Fruit fly (Drosophila melanogaster) whole organism, embryonic: ENCODE data around the gene asp.

Experiments used
- Aef1 ChIP-seq: fragments of 200-800 bp; sonication (Bioruptor generic); IDR thresholded peaks from 3 replicates; pipeline ENCODE4 v1.3.6; 2022; ENCODE audit warnings: missing biosample characterization, missing genetic modification characterization
- Blimp-1 ChIP-seq: fragments of 200-800 bp; sonication (Bioruptor generic); optimal IDR thresholded peaks from 3 replicates; lab custom pipeline; 2018; ENCODE audit warnings: missing biosample characterization, missing genetic modification characterization, mild to moderate bottlenecking, moderate library complexity, missing genetic modification reagents
- BtbVII ChIP-seq: fragments of 200-800 bp; sonication (Bioruptor generic); optimal IDR thresholded peaks from 3 replicates; lab custom pipeline; 2017; ENCODE audit warnings: missing biosample characterization, mild to moderate bottlenecking, missing genetic modification characterization
- CG10274 ChIP-seq: fragments of 200-800 bp; sonication (Bioruptor generic); optimal IDR thresholded peaks from 3 replicates; lab custom pipeline; 2017; ENCODE audit warnings: missing biosample characterization, mild to moderate bottlenecking, missing genetic modification characterization
- CG11695 ChIP-seq: fragments of 200-800 bp; sonication (Bioruptor generic); IDR thresholded peaks from 3 replicates; pipeline ENCODE4 v1.3.6; 2022; ENCODE audit warnings: missing biosample characterization, missing genetic modification characterization
- CG14050 ChIP-seq: fragments of 200-800 bp; sonication (Bioruptor generic); IDR thresholded peaks from 3 replicates; pipeline ENCODE4 v1.3.6; 2022; ENCODE audit warnings: missing biosample characterization, missing genetic modification characterization
- CG15073 ChIP-seq: fragments of 200-800 bp; sonication (Bioruptor generic); optimal IDR thresholded peaks from 2 replicates; lab custom pipeline; 2016; ENCODE audit warnings: missing biosample characterization, missing genetic modification characterization
- CG15269 ChIP-seq: fragments of 200-800 bp; sonication (Bioruptor generic); optimal IDR thresholded peaks from 2 replicates; lab custom pipeline; 2018; ENCODE audit warnings: missing biosample characterization, mild to moderate bottlenecking, missing genetic modification characterization, moderate library complexity
- CG15601 ChIP-seq: fragments of 200-800 bp; sonication (Bioruptor generic); optimal IDR thresholded peaks from 3 replicates; lab custom pipeline; 2019; ENCODE audit warnings: missing biosample characterization, mild to moderate bottlenecking, missing genetic modification characterization, moderate library complexity
- CG17568 ChIP-seq: fragments of 200-800 bp; sonication (Bioruptor generic); optimal IDR thresholded peaks from 2 replicates; lab custom pipeline; 2018; ENCODE audit warnings: missing biosample characterization, mild to moderate bottlenecking, missing genetic modification characterization, moderate library complexity
- CG18619 ChIP-seq: fragments of 200-800 bp; sonication (Bioruptor generic); optimal IDR thresholded peaks from 3 replicates; lab custom pipeline; 2017; ENCODE audit warnings: missing biosample characterization, mild to moderate bottlenecking, missing genetic modification characterization
- CG18764 ChIP-seq: fragments of 200-800 bp; sonication (Bioruptor generic); optimal IDR thresholded peaks from 3 replicates; lab custom pipeline; 2016; ENCODE audit warnings: missing biosample characterization, missing genetic modification characterization
- CG3407 ChIP-seq: fragments of 200-800 bp; sonication (Bioruptor generic); optimal IDR thresholded peaks from 2 replicates; lab custom pipeline; 2018; ENCODE audit warnings: missing biosample characterization, mild to moderate bottlenecking, missing genetic modification characterization
- CG34422 ChIP-seq: fragments of 200-800 bp; sonication (Bioruptor generic); IDR thresholded peaks from 3 replicates; pipeline ENCODE4 v1.3.6; 2022; ENCODE audit warnings: missing biosample characterization, missing genetic modification characterization
- CG4424 ChIP-seq: fragments of 200-800 bp; sonication (Bioruptor generic); optimal IDR thresholded peaks from 3 replicates; lab custom pipeline; 2016; ENCODE audit warnings: missing biosample characterization, missing genetic modification characterization
- CG5953 ChIP-seq: fragments of 200-800 bp; sonication (Bioruptor generic); IDR thresholded peaks from 2 replicates; pipeline ENCODE4 v1.3.6; 2022; ENCODE audit warnings: missing biosample characterization, missing genetic modification characterization
- CG7271 ChIP-seq: fragments of 200-800 bp; sonication (Bioruptor generic); optimal IDR thresholded peaks from 2 replicates; lab custom pipeline; 2018; ENCODE audit warnings: missing biosample characterization, mild to moderate bottlenecking, missing genetic modification characterization, moderate library complexity
- CG8290 ChIP-seq, 3 experiments: fragments of 200-800 bp; sonication (Bioruptor generic); optimal IDR thresholded peaks; 2 replicates each; lab custom pipeline; 2016 to 2019; ENCODE audit warnings: missing biosample characterization in 3 of 3, missing genetic modification characterization in 3 of 3, mild to moderate bottlenecking in 2 of 3, moderate library complexity in 1 of 3
- CG9215 ChIP-seq: fragments of 200-800 bp; sonication (Bioruptor generic); IDR thresholded peaks from 2 replicates; pipeline ENCODE4 v1.3.6; 2022; ENCODE audit warnings: missing biosample characterization, missing genetic modification characterization
- CG9609 ChIP-seq: fragments of 200-800 bp; sonication (Bioruptor generic); optimal IDR thresholded peaks from 3 replicates; lab custom pipeline; 2016; ENCODE audit warnings: missing biosample characterization, missing genetic modification characterization
- Chrac-16 ChIP-seq: fragments of 200-800 bp; sonication (Bioruptor generic); optimal IDR thresholded peaks from 3 replicates; lab custom pipeline; 2016; ENCODE audit warnings: missing biosample characterization, missing genetic modification characterization
- D19A ChIP-seq: fragments of 200-800 bp; optimal IDR thresholded peaks from 3 replicates; lab custom pipeline; 2019; ENCODE audit warnings: missing biosample characterization, mild to moderate bottlenecking, missing genetic modification characterization, moderate library complexity
- Ets97D ChIP-seq: fragments of 200-800 bp; sonication (Bioruptor generic); optimal IDR thresholded peaks from 3 replicates; lab custom pipeline; 2016; ENCODE audit warnings: missing biosample characterization, missing genetic modification characterization
- GATAe ChIP-seq: fragments of 200-800 bp; sonication (Bioruptor generic); conservative IDR thresholded peaks from 2 replicates; pipeline ENCODE4 v1.3.6; 2022; ENCODE audit warnings: missing biosample characterization, missing genetic modification characterization
- HmgZ ChIP-seq: fragments of 200-800 bp; sonication (Bioruptor generic); optimal IDR thresholded peaks from 2 replicates; lab custom pipeline; 2018; ENCODE audit warnings: missing biosample characterization, mild to moderate bottlenecking, missing genetic modification characterization
- Hsf ChIP-seq: fragments of 200-800 bp; sonication (Bioruptor generic); optimal IDR thresholded peaks from 3 replicates; lab custom pipeline; 2016; ENCODE audit warnings: missing biosample characterization, missing genetic modification characterization
- NfI ChIP-seq: fragments of 200-800 bp; sonication (Bioruptor generic); optimal IDR thresholded peaks from 3 replicates; lab custom pipeline; 2018; ENCODE audit warnings: missing biosample characterization, mild to moderate bottlenecking, missing genetic modification characterization, moderate library complexity
- Six4 ChIP-seq: fragments of 200-800 bp; sonication (Bioruptor generic); optimal IDR thresholded peaks from 2 replicates; lab custom pipeline; 2016; ENCODE audit warnings: missing biosample characterization, missing genetic modification characterization
- Spps ChIP-seq: fragments of 200-800 bp; sonication (Bioruptor generic); optimal IDR thresholded peaks from 2 replicates; lab custom pipeline; 2018; ENCODE audit warnings: missing biosample characterization, mild to moderate bottlenecking, missing genetic modification characterization
- Vsx1 ChIP-seq: fragments of 200-800 bp; sonication (Bioruptor generic); optimal IDR thresholded peaks from 2 replicates; lab custom pipeline; 2017; ENCODE audit warnings: missing biosample characterization, mild to moderate bottlenecking, missing genetic modification characterization, missing genetic modification reagents
- al ChIP-seq: fragments of 200-800 bp; sonication (Bioruptor generic); IDR thresholded peaks from 2 replicates; pipeline ENCODE4 v1.3.6; 2022; ENCODE audit warnings: missing biosample characterization, missing genetic modification characterization
- cas ChIP-seq: fragments of 200-800 bp; sonication (Bioruptor generic); IDR thresholded peaks from 2 replicates; pipeline ENCODE4 v1.3.6; 2022; ENCODE audit warnings: missing biosample characterization, missing genetic modification characterization
- caup ChIP-seq: fragments of 200-800 bp; sonication (Bioruptor generic); optimal IDR thresholded peaks from 3 replicates; lab custom pipeline; 2017; ENCODE audit warnings: missing biosample characterization, mild to moderate bottlenecking, missing genetic modification characterization, moderate library complexity; ENCODE audit not compliant: severe bottlenecking
- croc ChIP-seq: fragments of 200-800 bp; sonication (Bioruptor generic); conservative IDR thresholded peaks from 3 replicates; pipeline ENCODE4 v1.3.6; 2022; ENCODE audit warnings: missing biosample characterization, missing genetic modification characterization
- disco-r ChIP-seq: fragments of 200-800 bp; sonication (Bioruptor generic); optimal IDR thresholded peaks from 2 replicates; lab custom pipeline; 2016; ENCODE audit warnings: missing biosample characterization, missing genetic modification characterization
- fd3F ChIP-seq: fragments of 200-800 bp; sonication (Bioruptor generic); optimal IDR thresholded peaks from 2 replicates; lab custom pipeline; 2018; ENCODE audit warnings: missing biosample characterization, mild to moderate bottlenecking, missing genetic modification characterization, moderate library complexity
- gfzf ChIP-seq: fragments of 200-800 bp; sonication (Bioruptor generic); optimal IDR thresholded peaks from 2 replicates; lab custom pipeline; 2016; ENCODE audit warnings: missing biosample characterization, mild to moderate bottlenecking, missing genetic modification characterization, moderate library complexity
- ind ChIP-seq: fragments of 200-800 bp; sonication (Bioruptor generic); optimal IDR thresholded peaks from 3 replicates; lab custom pipeline; 2016; ENCODE audit warnings: missing biosample characterization, missing genetic modification characterization
- jing ChIP-seq: fragments of 200-800 bp; sonication (Bioruptor generic); optimal IDR thresholded peaks from 2 replicates; lab custom pipeline; 2018; ENCODE audit warnings: missing biosample characterization, mild to moderate bottlenecking, missing genetic modification characterization
- kni ChIP-seq: fragments of 200-800 bp; sonication (Bioruptor generic); optimal IDR thresholded peaks from 3 replicates; lab custom pipeline; 2017; ENCODE audit warnings: mild to moderate bottlenecking, missing biosample characterization, missing genetic modification reagents, missing genetic modification characterization
- onecut ChIP-seq: fragments of 200-800 bp; sonication (Bioruptor generic); IDR thresholded peaks from 2 replicates; pipeline ENCODE4 v1.3.6; 2022; ENCODE audit warnings: missing biosample characterization, missing genetic modification characterization
- pum ChIP-seq: fragments of 200-800 bp; sonication (Bioruptor generic); optimal IDR thresholded peaks from 2 replicates; lab custom pipeline; 2016; ENCODE audit warnings: missing biosample characterization, missing genetic modification characterization
- ranshi ChIP-seq: fragments of 200-800 bp; sonication (Bioruptor generic); IDR thresholded peaks from 2 replicates; pipeline ENCODE4 v1.3.6; 2022; ENCODE audit warnings: missing biosample characterization, missing genetic modification characterization
- sc ChIP-seq, 3 experiments: fragments of >200 bp in 2 of 3; fragments of 200-800 bp in 1 of 3; sonication (Bioruptor generic) in 1 of 3; optimal IDR thresholded peaks; 2 replicates in 2 of 3; 3 replicates in 1 of 3; lab custom pipeline; 2017; ENCODE audit warnings: mild to moderate bottlenecking in 1 of 3, missing biosample characterization in 1 of 3, missing genetic modification characterization in 1 of 3, missing genetic modification reagents in 1 of 3
- stc ChIP-seq: fragments of 200-800 bp; sonication (Bioruptor generic); IDR thresholded peaks from 2 replicates; pipeline ENCODE4 v1.3.6; 2022; ENCODE audit warnings: missing biosample characterization, missing genetic modification characterization
- stwl ChIP-seq: fragments of 200-800 bp; sonication (Bioruptor generic); optimal IDR thresholded peaks from 3 replicates; lab custom pipeline; 2018; ENCODE audit warnings: missing biosample characterization, mild to moderate bottlenecking, missing genetic modification characterization, moderate library complexity

The asp gene

DNA sequence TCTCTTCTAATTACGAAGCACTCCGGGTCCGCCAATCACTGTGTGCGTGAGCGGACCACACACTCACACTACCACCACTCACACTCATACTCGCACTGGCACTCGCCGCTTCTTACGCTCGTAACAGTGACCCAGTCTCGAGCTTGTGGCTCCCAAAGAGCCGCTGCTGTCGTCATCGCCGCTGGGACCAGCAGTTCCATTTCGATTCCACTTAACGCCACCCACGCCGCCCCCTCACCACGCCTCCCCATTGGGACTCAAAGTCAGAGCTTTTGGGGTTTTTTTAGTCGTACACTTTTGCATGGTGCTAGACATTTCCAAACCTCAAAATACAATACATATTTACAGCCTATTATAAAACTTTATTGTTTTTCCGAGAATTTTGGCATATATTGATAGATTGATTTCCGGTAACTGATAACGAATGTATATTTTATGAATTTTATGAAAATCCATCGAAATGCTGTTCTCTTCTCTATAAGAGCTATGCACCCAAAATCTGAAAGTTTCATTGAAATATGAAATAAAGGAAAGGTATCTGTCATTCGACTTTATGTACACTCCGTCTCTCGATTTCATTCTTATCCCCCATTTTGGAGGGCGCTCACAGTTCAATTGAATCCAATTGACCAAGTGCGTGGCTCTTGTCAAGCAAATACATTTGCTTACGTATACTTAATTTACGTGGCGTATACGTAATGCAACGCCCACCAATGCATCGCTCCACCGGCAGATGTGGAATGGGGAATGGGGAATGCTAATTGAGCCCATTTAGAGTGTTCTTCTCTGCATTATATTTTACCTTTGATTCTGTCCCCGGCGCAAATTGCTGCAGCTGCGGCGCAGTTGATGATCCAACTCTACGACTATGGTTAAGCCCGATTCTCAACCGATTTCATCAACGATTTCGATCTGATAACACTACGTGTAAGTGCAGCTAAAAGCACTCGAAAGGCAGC, 17.9 kb downstream of the asp start, which contains the start of gene CG42331 (continued):
- TF ChIP-seq disco-r = peak; percentile 9
- peak; percentile 65 for TF ChIP-seq ind (GFP tag; lab: Kevin White, UChicago)
- no peak for TF ChIP-seq CG9215 (GFP tag; lab: Robert Waterston, UW)
- peak; percentile 59 for TF ChIP-seq BtbVII (GFP tag; lab: Kevin White, UChicago)
- peak; percentile 56 for TF ChIP-seq Hsf (GFP tag; lab: Kevin White, UChicago)
- peak; percentile 25; the same call in 1 of the 2 replicates for TF ChIP-seq onecut (GFP tag; lab: Robert Waterston, UW)
- TF ChIP-seq Aef1 = peak; percentile 55; the same call in 2 of the 3 replicates
- TF ChIP-seq fd3F = peak; percentile 48
- TF ChIP-seq gfzf (GFP tag; lab: Kevin White, UChicago) = no peak
- no peak for TF ChIP-seq Blimp-1 (GFP tag; lab: Kevin White, UChicago)
- no peak for TF ChIP-seq sc (optimal IDR thresholded peaks at IDR 0.05; lab: Kevin White, UChicago)
- peak; percentile 8 for TF ChIP-seq sc (GFP tag; optimal IDR thresholded peaks at IDR 0.05; lab: Kevin White, UChicago)
- no peak for TF ChIP-seq cas (GFP tag; lab: Robert Waterston, UW)
- peak; percentile 14 for TF ChIP-seq Ets97D (GFP tag; lab: Kevin White, UChicago)
- TF ChIP-seq GATAe = peak; percentile 55; the same call in 1 of the 2 replicates
- peak; percentile 1 for TF ChIP-seq Chrac-16 (GFP tag; lab: Kevin White, UChicago)
- no peak for TF ChIP-seq stwl
- TF ChIP-seq CG15073 (GFP tag; lab: Kevin White, UChicago) = no peak
- TF ChIP-seq ranshi (GFP tag; lab: Robert Waterston, UW) = peak; percentile 44; the same call in 1 of the 2 replicates
- TF ChIP-seq HmgZ (tag; lab: Kevin White, UChicago) = peak; percentile 54
- TF ChIP-seq CG18619 (GFP tag; lab: Kevin White, UChicago) = peak; percentile 67
- peak; percentile 17 for TF ChIP-seq CG18764 (GFP tag; lab: Kevin White, UChicago)
- peak; percentile 66 for TF ChIP-seq kni (GFP tag; lab: Kevin White, UChicago)
- peak; percentile 11 for TF ChIP-seq Six4 (GFP tag; lab: Kevin White, UChicago)
- peak; percentile 58 for TF ChIP-seq stc (GFP tag; lab: Robert Waterston, UW)
- TF ChIP-seq CG11695 (GFP tag; lab: Robert Waterston, UW) = peak; percentile 62; the same call in 2 of the 3 replicates
- peak; percentile 52 for TF ChIP-seq CG4424 (GFP tag; lab: Kevin White, UChicago)
- no peak for TF ChIP-seq CG7271 (tag; lab: Kevin White, UChicago)
- TF ChIP-seq CG17568 (GFP tag; lab: Kevin White, UChicago) = peak; percentile 8
- TF ChIP-seq CG8290 (GFP tag; optimal IDR thresholded peaks at IDR 0.05; lab: Kevin White, UChicago) = no peak
- peak in 1 of 2 experiments; percentile 27 for TF ChIP-seq CG8290 (tag; optimal IDR thresholded peaks at IDR 0.05; lab: Kevin White, UChicago)
- TF ChIP-seq CG34422 (GFP tag; lab: Robert Waterston, UW) = 0 out of 3 replicates have a peak, but pooled peaks have one; percentile 50
- peak; percentile 37; the same call in 2 of the 3 replicates for TF ChIP-seq croc (GFP tag; lab: Robert Waterston, UW)
- peak; percentile 58 for TF ChIP-seq CG14050 (GFP tag; lab: Robert Waterston, UW)
- TF ChIP-seq CG15269 (tag; lab: Kevin White, UChicago) = peak; percentile 71
- TF ChIP-seq Vsx1 (GFP tag; lab: Kevin White, UChicago) = peak; percentile 7
- peak; percentile 3; the same call in 1 of the 2 replicates for TF ChIP-seq CG5953 (GFP tag; lab: Robert Waterston, UW)
- peak; percentile 52 for TF ChIP-seq CG10274 (GFP tag; lab: Kevin White, UChicago)
- TF ChIP-seq D19A (tag; lab: Kevin White, UChicago) = peak; percentile 98
- peak; percentile 31 for TF ChIP-seq CG15601
- no peak for TF ChIP-seq CG3407 (GFP tag; lab: Kevin White, UChicago)
- peak; percentile 27 for TF ChIP-seq caup (GFP tag; lab: Kevin White, UChicago)
- no peak for TF ChIP-seq Spps (tag; lab: Kevin White, UChicago)
- peak; percentile 26 for TF ChIP-seq jing (GFP tag; lab: Kevin White, UChicago)
- TF ChIP-seq al = peak; percentile 48; the same call in 1 of the 2 replicates
- TF ChIP-seq CG9609 (GFP tag; lab: Kevin White, UChicago) = peak; percentile 18
- peak; percentile 45 for TF ChIP-seq pum (GFP tag; lab: Kevin White, UChicago)
- peak; percentile 38 for TF ChIP-seq NfI (GFP tag; lab: Kevin White, UChicago)
